Fruit fly (Drosophila melanogaster): ENCODE measurements around the gene CG43392.

CG43392 gene

DNA sequence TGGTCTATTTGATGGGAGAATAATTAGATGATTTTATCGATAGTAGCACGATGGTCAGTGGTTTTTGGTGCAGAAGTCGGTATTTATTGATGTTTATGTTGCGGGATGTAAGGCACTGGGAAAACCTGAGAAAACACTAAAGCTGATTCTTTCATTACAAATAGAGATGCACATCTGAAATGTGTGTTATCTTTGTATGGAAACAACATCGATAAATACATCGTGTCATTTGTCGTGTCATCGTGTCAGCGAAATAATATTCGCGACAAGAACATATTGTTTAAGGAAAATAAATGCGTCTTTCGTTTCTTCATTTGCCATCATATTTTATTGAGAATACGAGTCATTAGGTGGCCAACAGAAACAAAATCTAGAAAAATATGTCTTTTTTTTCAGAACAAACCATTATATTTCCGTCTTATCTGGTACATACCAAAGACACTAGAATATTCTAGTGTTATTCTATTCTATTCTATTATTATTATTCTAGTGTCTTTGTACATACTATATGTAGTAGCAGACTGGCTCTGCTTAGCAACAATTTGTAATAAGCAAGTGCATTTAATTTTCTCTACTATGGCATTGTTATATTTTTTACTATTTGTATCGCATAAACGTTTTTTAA, 44.9 kb upstream of the CG43392 start, which contains the start of gene CG7133 (continued):
- TF ChIP-seq Atf3 (GFP tag; optimal IDR thresholded peaks at IDR 0.05) (no peak), CG9932 (GFP tag; IDR thresholded peaks at IDR 0.05) (peak; percentile 57), grau (tag; optimal IDR thresholded peaks at IDR 0.05) (peak; percentile 8), CG17802 (tag; optimal IDR thresholded peaks at IDR 0.05) (peak; percentile 3), CG16813 (GFP tag; IDR thresholded peaks at IDR 0.05; ENCODE audit: partially characterized antibody) (peak; percentile 85), tin (GFP tag; optimal IDR thresholded peaks at IDR 0.05) (no peak), ERR (GFP tag; optimal IDR thresholded peaks at IDR 0.05) (no peak), hbn (GFP tag; IDR thresholded peaks at IDR 0.05; ENCODE audit: partially characterized antibody) (peak; percentile 85), CG8924 (tag; optimal IDR thresholded peaks at IDR 0.05) (peak; percentile 4), lilli (GFP tag; optimal IDR thresholded peaks at IDR 0.05) (peak; percentile 22), p53 (GFP tag; optimal IDR thresholded peaks at IDR 0.05) (no peak), CG2116 (GFP tag; optimal IDR thresholded peaks at IDR 0.05) (peak; percentile 43), NfI (GFP tag; optimal IDR thresholded peaks at IDR 0.05) (no peak), nmo (GFP tag; optimal IDR thresholded peaks at IDR 0.05) (peak; percentile 29), trh (GFP tag; optimal IDR thresholded peaks at IDR 0.05) (peak; percentile 1), lbe (GFP tag; optimal IDR thresholded peaks at IDR 0.05) (peak; percentile 2), CG12299 (tag; optimal IDR thresholded peaks at IDR 0.05) (no peak), CG7987 (GFP tag; optimal IDR thresholded peaks at IDR 0.05) (no peak), bowl (GFP tag; IDR thresholded peaks at IDR 0.05) (no peak), CG11093 (GFP tag; IDR thresholded peaks at IDR 0.05) (no peak), CG1603 (tag; optimal IDR thresholded peaks at IDR 0.05) (peak; percentile 53), CG12236 (GFP tag; optimal IDR thresholded peaks at IDR 0.05) (no peak), Dad (GFP tag; optimal IDR thresholded peaks at IDR 0.05) (no peak), CG11456 (GFP tag; IDR thresholded peaks at IDR 0.05) (no peak)

DNA sequence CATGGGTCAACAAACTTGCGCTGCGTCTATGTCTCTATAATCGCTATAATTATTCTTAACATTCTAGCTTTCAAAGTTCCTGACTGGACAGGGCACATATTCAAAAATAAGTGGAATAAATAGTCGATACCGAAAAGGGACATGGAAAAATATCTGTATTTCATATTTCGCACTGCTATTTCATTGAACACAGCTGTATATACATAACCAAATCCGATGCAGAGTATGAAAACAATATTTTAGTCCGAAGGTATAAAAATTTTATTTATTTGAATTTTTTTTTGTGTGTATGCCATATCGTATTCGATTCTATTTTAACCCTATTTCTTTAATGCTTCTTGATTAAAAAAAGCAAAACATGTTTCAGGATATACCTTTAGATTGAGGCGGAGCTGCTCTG, 43.3 kb upstream of the CG43392 start:
- TF ChIP-seq sens (GFP tag) (peak; percentile 62), CG9215 (GFP tag; IDR thresholded peaks at IDR 0.05) (no peak), CG11093 (GFP tag; IDR thresholded peaks at IDR 0.05) (no peak), CG17802 (tag; optimal IDR thresholded peaks at IDR 0.05) (peak; percentile 24), CG11696 (GFP tag; IDR thresholded peaks at IDR 0.05) (peak; percentile 60), CG32532 (GFP tag; IDR thresholded peaks at IDR 0.05) (0 out of 2 replicates have a peak, but pooled peaks have one; percentile 17), CG14050 (GFP tag; IDR thresholded peaks at IDR 0.05) (no peak), fu2 (GFP tag; optimal IDR thresholded peaks at IDR 0.05) (no peak), D (optimal IDR thresholded peaks at IDR 0.05) (no peak), D (GFP tag; optimal IDR thresholded peaks at IDR 0.05) (no peak), row (GFP tag; IDR thresholded peaks at IDR 0.05) (0 out of 3 replicates have a peak, but pooled peaks have one; percentile 36), eve (GFP tag; optimal IDR thresholded peaks at IDR 0.05) (no peak), CG1603 (tag; optimal IDR thresholded peaks at IDR 0.05) (peak; percentile 1), Dfd (GFP tag; optimal IDR thresholded peaks at IDR 0.05) (no peak), vfl (GFP tag; optimal IDR thresholded peaks at IDR 0.05) (no peak), CG5245 (GFP tag; optimal IDR thresholded peaks at IDR 0.05) (no peak), CG14667 (GFP tag; IDR thresholded peaks at IDR 0.05) (no peak), CG14965 (GFP tag; optimal IDR thresholded peaks at IDR 0.05; ENCODE audit: borderline replicate concordance) (no peak), Med (GFP tag) (peak; percentile 47), wek (GFP tag; optimal IDR thresholded peaks at IDR 0.05) (no peak), crol (GFP tag; IDR thresholded peaks at IDR 0.05) (no peak)

All from whole organism, embryonic.